Fruit fly (Drosophila melanogaster) whole organism, embryonic: ENCODE measurements around the gene Sema5c.

Experiments
- Antp ChIP-seq: fragments of 200-800 bp; sonication (Bioruptor generic); optimal IDR thresholded peaks from 3 replicates; lab custom pipeline; 2016; ENCODE audit warnings: missing biosample characterization, missing genetic modification characterization
- Atf3 ChIP-seq: fragments of 200-800 bp; sonication (Bioruptor generic); optimal IDR thresholded peaks from 3 replicates; lab custom pipeline; 2016; ENCODE audit warnings: missing biosample characterization, missing genetic modification characterization
- Awh ChIP-seq: fragments of 200-800 bp; sonication (Bioruptor generic); IDR thresholded peaks from 2 replicates; pipeline ENCODE4, ENCODE4 v1.3.6; 2022; ENCODE audit warnings: missing biosample characterization, missing genetic modification characterization
- CG10267 ChIP-seq: fragments of 200-800 bp; sonication (Bioruptor generic); optimal IDR thresholded peaks from 2 replicates; lab custom pipeline; 2018; ENCODE audit warnings: missing biosample characterization, mild to moderate bottlenecking, missing genetic modification characterization, moderate library complexity
- CG10321 ChIP-seq: fragments of 200-800 bp; sonication (Bioruptor generic); IDR thresholded peaks from 2 replicates; pipeline ENCODE4 v1.3.6; 2022; ENCODE audit warnings: missing biosample characterization, missing genetic modification characterization
- CG10979 ChIP-seq: fragments of 200-800 bp; sonication (Bioruptor generic); optimal IDR thresholded peaks from 2 replicates; lab custom pipeline; 2018; ENCODE audit warnings: missing biosample characterization, mild to moderate bottlenecking, missing genetic modification characterization, moderate library complexity
- CG11085 ChIP-seq: fragments of 200-800 bp; sonication (Bioruptor generic); IDR thresholded peaks from 2 replicates; pipeline ENCODE4 v1.3.6; 2022; ENCODE audit warnings: missing biosample characterization, missing genetic modification characterization
- CG11504 ChIP-seq: fragments of 200-800 bp; sonication (Bioruptor generic); optimal IDR thresholded peaks from 3 replicates; lab custom pipeline; 2019; ENCODE audit warnings: missing biosample characterization, mild to moderate bottlenecking, missing genetic modification characterization, moderate library complexity
- CG15011 ChIP-seq: fragments of 200-800 bp; sonication (Bioruptor generic); optimal IDR thresholded peaks from 3 replicates; lab custom pipeline; 2018; ENCODE audit warnings: missing biosample characterization, mild to moderate bottlenecking, missing genetic modification characterization
- CG15479 ChIP-seq: fragments of 200-800 bp; sonication (Bioruptor generic); optimal IDR thresholded peaks from 3 replicates; lab custom pipeline; 2019; ENCODE audit warnings: missing biosample characterization, mild to moderate bottlenecking, missing genetic modification characterization, moderate library complexity
- CG18619 ChIP-seq: fragments of 200-800 bp; sonication (Bioruptor generic); optimal IDR thresholded peaks from 3 replicates; lab custom pipeline; 2017; ENCODE audit warnings: missing biosample characterization, mild to moderate bottlenecking, missing genetic modification characterization
- CG18764 ChIP-seq: fragments of 200-800 bp; sonication (Bioruptor generic); optimal IDR thresholded peaks from 3 replicates; lab custom pipeline; 2016; ENCODE audit warnings: missing biosample characterization, missing genetic modification characterization
- CG2202 ChIP-seq: fragments of 200-800 bp; sonication (Bioruptor generic); optimal IDR thresholded peaks from 2 replicates; lab custom pipeline; 2018; ENCODE audit warnings: missing biosample characterization, mild to moderate bottlenecking, missing genetic modification characterization
- CG6272 ChIP-seq: fragments of 200-800 bp; sonication (Bioruptor generic); IDR thresholded peaks from 2 replicates; pipeline ENCODE4 v1.3.6; 2022; ENCODE audit warnings: missing biosample characterization, missing genetic modification characterization
- CG7271 ChIP-seq: fragments of 200-800 bp; sonication (Bioruptor generic); optimal IDR thresholded peaks from 2 replicates; lab custom pipeline; 2018; ENCODE audit warnings: missing biosample characterization, mild to moderate bottlenecking, missing genetic modification characterization, moderate library complexity
- CG9609 ChIP-seq: fragments of 200-800 bp; sonication (Bioruptor generic); optimal IDR thresholded peaks from 3 replicates; lab custom pipeline; 2016; ENCODE audit warnings: missing biosample characterization, missing genetic modification characterization
- Dbx ChIP-seq: fragments of 200-800 bp; sonication (Bioruptor generic); IDR thresholded peaks from 3 replicates; pipeline ENCODE4 v1.3.6; 2022; ENCODE audit warnings: missing biosample characterization, missing genetic modification characterization
- Dfd ChIP-seq, 2 experiments: fragments of >200 bp; optimal IDR thresholded peaks; 2 replicates each; lab custom pipeline; 2017; ENCODE audit warnings: missing biosample characterization in 2 of 2, missing genetic modification characterization in 2 of 2
- Dip3 ChIP-seq: fragments of 200-800 bp; sonication (Bioruptor generic); optimal IDR thresholded peaks from 3 replicates; lab custom pipeline; 2016; ENCODE audit warnings: missing biosample characterization, missing genetic modification characterization
- Dref ChIP-seq: fragments of 200-800 bp; sonication (Bioruptor generic); IDR thresholded peaks from 2 replicates; pipeline ENCODE4 v1.3.6; 2022; ENCODE audit warnings: missing biosample characterization, missing genetic modification characterization
- E2f2 ChIP-seq: fragments of 200-800 bp; sonication (Bioruptor generic); IDR thresholded peaks from 2 replicates; pipeline ENCODE4 v1.3.6; 2022; ENCODE audit warnings: missing biosample characterization, missing genetic modification characterization
- Elba2 ChIP-seq: fragments of 200-800 bp; sonication (Bioruptor generic); optimal IDR thresholded peaks from 3 replicates; lab custom pipeline; 2016; ENCODE audit warnings: missing biosample characterization, missing genetic modification characterization
- HHEX ChIP-seq: fragments of 200-800 bp; sonication (Bioruptor generic); optimal IDR thresholded peaks from 3 replicates; lab custom pipeline; 2017; ENCODE audit warnings: missing biosample characterization, mild to moderate bottlenecking, missing genetic modification characterization, missing genetic modification reagents
- Hmr ChIP-seq: fragments of 200-800 bp; sonication (Bioruptor generic); optimal IDR thresholded peaks from 3 replicates; lab custom pipeline; 2017; ENCODE audit warnings: mild to moderate bottlenecking, missing biosample characterization, missing genetic modification reagents, missing genetic modification characterization
- Hr51 ChIP-seq, 2 experiments: fragments of 200-800 bp; sonication (Bioruptor generic); optimal IDR thresholded peaks; 2 replicates in 1 of 2; 3 replicates in 1 of 2; lab custom pipeline; 2016 to 2018; ENCODE audit warnings: missing biosample characterization in 2 of 2, missing genetic modification characterization in 2 of 2, mild to moderate bottlenecking in 1 of 2, moderate library complexity in 1 of 2
- Kr ChIP-seq: fragments of 200-800 bp; sonication (Bioruptor generic); optimal IDR thresholded peaks from 2 replicates; lab custom pipeline; 2017; ENCODE audit warnings: missing biosample characterization, mild to moderate bottlenecking, missing genetic modification characterization
- Poxn ChIP-seq: fragments of 200-800 bp; sonication (Bioruptor generic); IDR thresholded peaks from 2 replicates; pipeline ENCODE4 v1.3.6; 2022; ENCODE audit warnings: missing biosample characterization, missing genetic modification characterization
- Side ChIP-seq: fragments of 200-800 bp; sonication (Bioruptor generic); optimal IDR thresholded peaks from 2 replicates; lab custom pipeline; 2016; ENCODE audit warnings: missing biosample characterization, missing genetic modification characterization
- Sin3A ChIP-seq: fragments of >200 bp; optimal IDR thresholded peaks from 2 replicates; lab custom pipeline; 2018
- Sox102F ChIP-seq: fragments of 200-800 bp; sonication (Bioruptor generic); optimal IDR thresholded peaks from 2 replicates; lab custom pipeline; 2018; ENCODE audit warnings: missing biosample characterization, mild to moderate bottlenecking, missing genetic modification characterization, moderate library complexity
- ase ChIP-seq: fragments of 200-800 bp; sonication (Bioruptor generic); IDR thresholded peaks from 3 replicates; pipeline ENCODE4 v1.3.6; 2022; ENCODE audit warnings: missing biosample characterization, missing genetic modification characterization
- chinmo ChIP-seq: fragments of 200-800 bp; sonication (Bioruptor generic); IDR thresholded peaks from 4 replicates; pipeline ENCODE4 v1.3.6; 2022; ENCODE audit warnings: missing biosample characterization, missing genetic modification characterization; ENCODE audit not compliant: partially characterized antibody
- croc ChIP-seq: fragments of 200-800 bp; sonication (Bioruptor generic); conservative IDR thresholded peaks from 3 replicates; pipeline ENCODE4 v1.3.6; 2022; ENCODE audit warnings: missing biosample characterization, missing genetic modification characterization
- dan ChIP-seq: fragments of 200-800 bp; sonication (Bioruptor generic); IDR thresholded peaks from 2 replicates; pipeline ENCODE4 v1.3.6; 2022; ENCODE audit warnings: missing biosample characterization, missing genetic modification characterization
- dm ChIP-seq: fragments of 200-800 bp; sonication (Bioruptor generic); optimal IDR thresholded peaks from 3 replicates; lab custom pipeline; 2016; ENCODE audit warnings: missing biosample characterization, missing genetic modification characterization
- dmrt99B ChIP-seq: fragments of 200-800 bp; sonication (Bioruptor generic); optimal IDR thresholded peaks from 2 replicates; lab custom pipeline; 2018; ENCODE audit warnings: missing biosample characterization, mild to moderate bottlenecking, missing genetic modification characterization, moderate library complexity
- en ChIP-seq: fragments of 200-800 bp; sonication (Bioruptor generic); optimal IDR thresholded peaks from 2 replicates; lab custom pipeline; 2016; ENCODE audit warnings: missing biosample characterization, missing genetic modification characterization
- ftz-f1 ChIP-seq: fragments of 200-800 bp; sonication (Bioruptor generic); optimal IDR thresholded peaks from 2 replicates; lab custom pipeline; 2016; ENCODE audit warnings: missing biosample characterization, missing genetic modification characterization
- gro ChIP-seq: fragments of 200-800 bp; sonication (Bioruptor generic); optimal IDR thresholded peaks from 2 replicates; lab custom pipeline; 2016; ENCODE audit warnings: missing biosample characterization, missing genetic modification characterization
- p53 ChIP-seq: fragments of 200-800 bp; sonication (Bioruptor generic); optimal IDR thresholded peaks from 2 replicates; lab custom pipeline; 2016; ENCODE audit warnings: missing biosample characterization, missing genetic modification characterization
- peb ChIP-seq: fragments of 200-800 bp; sonication (Bioruptor generic); IDR thresholded peaks from 2 replicates; pipeline ENCODE4 v1.3.6; 2022; ENCODE audit warnings: missing biosample characterization, missing genetic modification characterization
- sd ChIP-seq: fragments of 200-800 bp; sonication (Bioruptor generic); optimal IDR thresholded peaks from 3 replicates; lab custom pipeline; 2018; ENCODE audit warnings: missing biosample characterization, mild to moderate bottlenecking, missing genetic modification characterization, moderate library complexity
- sens ChIP-seq: fragments of 200-800 bp; sonication (Bioruptor generic); peaks from one replicate; lab custom pipeline; 2016; ENCODE audit warnings: missing biosample characterization, missing genetic modification characterization
- slbo ChIP-seq: fragments of 200-800 bp; sonication (Bioruptor generic); IDR thresholded peaks from 2 replicates; pipeline ENCODE4 v1.3.6; 2022; ENCODE audit warnings: missing biosample characterization, missing genetic modification characterization
- sqz ChIP-seq: fragments of 200-800 bp; sonication (Bioruptor generic); optimal IDR thresholded peaks from 3 replicates; lab custom pipeline; 2018; ENCODE audit warnings: missing biosample characterization, mild to moderate bottlenecking, missing genetic modification characterization
- sr ChIP-seq: fragments of 200-800 bp; sonication (Bioruptor generic); IDR thresholded peaks from 3 replicates; pipeline ENCODE4 v1.3.6; 2022; ENCODE audit warnings: missing biosample characterization, missing genetic modification characterization
- unpg ChIP-seq: fragments of 200-800 bp; sonication (Bioruptor generic); optimal IDR thresholded peaks from 3 replicates; lab custom pipeline; 2018; ENCODE audit warnings: missing biosample characterization, mild to moderate bottlenecking, missing genetic modification characterization, moderate library complexity
- vfl ChIP-seq: fragments of 200-800 bp; sonication (Bioruptor generic); optimal IDR thresholded peaks from 2 replicates; lab custom pipeline; 2016; ENCODE audit warnings: missing biosample characterization, missing genetic modification characterization
- vvl ChIP-seq: fragments of 200-800 bp; sonication (Bioruptor generic); IDR thresholded peaks from 2 replicates; pipeline ENCODE4 v1.3.6; 2022; ENCODE audit warnings: missing biosample characterization, missing genetic modification characterization

Gene Sema5c

dm6 chr3L:12108515-12108914, 26.9 kb upstream of the Sema5c start (continued):
- TF ChIP-seq Dref (GFP tag; lab: Robert Waterston, UW) = no peak

- TF ChIP-seq gro (no peak), vvl (GFP tag; lab: Robert Waterston, UW) (peak; percentile 53; the same call in 1 of the 2 replicates), sqz (GFP tag; lab: Kevin White, UChicago) (peak; percentile 70), dmrt99B (tag; lab: Kevin White, UChicago) (no peak), sd (tag; lab: Kevin White, UChicago) (peak; percentile 43), dan (GFP tag; lab: Robert Waterston, UW) (no peak), sens (GFP tag; lab: Kevin White, UChicago) (peak; percentile 56), CG15011 (GFP tag; lab: Kevin White, UChicago) (no peak), CG10321 (GFP tag; lab: Robert Waterston, UW) (no peak), chinmo (GFP tag; lab: Robert Waterston, UW) (0 out of 4 replicates have a peak, but pooled peaks have one; percentile 62), Awh (GFP tag; lab: Robert Waterston, UW) (peak; percentile 52; the same call in 1 of the 2 replicates), CG6272 (GFP tag; lab: Robert Waterston, UW) (no peak)
These were observed 25.7 kb upstream of the Sema5c start for dm6 chr3L:12107378-12107777.

- no peak for TF ChIP-seq Dfd (GFP tag; optimal IDR thresholded peaks at IDR 0.05; lab: Kevin White, UChicago)
- TF ChIP-seq peb (GFP tag; lab: Robert Waterston, UW) = no peak
- TF ChIP-seq Sox102F = peak; percentile 44
- TF ChIP-seq p53 = no peak
- TF ChIP-seq CG18619 (GFP tag; lab: Kevin White, UChicago) = no peak
- peak; percentile 38 for TF ChIP-seq CG15479
- no peak for TF ChIP-seq sr
- no peak for TF ChIP-seq Poxn (GFP tag; lab: Robert Waterston, UW)
- TF ChIP-seq Atf3 (GFP tag; lab: Kevin White, UChicago) = no peak
- TF ChIP-seq Sin3A = no peak
- TF ChIP-seq Antp = no peak
- peak; percentile 19 for TF ChIP-seq CG7271 (tag; lab: Kevin White, UChicago)
- peak in 1 of 2 experiments; percentile 30 for TF ChIP-seq Hr51 (GFP tag; optimal IDR thresholded peaks at IDR 0.05; lab: Kevin White, UChicago)
- no peak for TF ChIP-seq slbo (GFP tag; lab: Robert Waterston, UW)
- TF ChIP-seq Hmr = no peak
- peak; percentile 54 for TF ChIP-seq CG11504 (tag; lab: Kevin White, UChicago)
- TF ChIP-seq CG18764 (GFP tag; lab: Kevin White, UChicago) = no peak
- TF ChIP-seq CG10979 = peak; percentile 59
- no peak for TF ChIP-seq unpg (GFP tag; lab: Kevin White, UChicago)
- TF ChIP-seq E2f2 (GFP tag; lab: Robert Waterston, UW) = no peak
- no peak for TF ChIP-seq en (GFP tag; lab: Kevin White, UChicago)
- TF ChIP-seq Elba2 = no peak
- TF ChIP-seq ase (GFP tag; lab: Robert Waterston, UW) = no peak
- no peak for TF ChIP-seq vfl (GFP tag; lab: Kevin White, UChicago)
- TF ChIP-seq CG10267 = peak; percentile 55
- no peak for TF ChIP-seq Dip3 (GFP tag; lab: Kevin White, UChicago)
- TF ChIP-seq gro = no peak
- TF ChIP-seq dm (GFP tag; lab: Kevin White, UChicago) = no peak
- no peak for TF ChIP-seq croc (GFP tag; lab: Robert Waterston, UW)
- TF ChIP-seq CG11085 (GFP tag; lab: Robert Waterston, UW) = 0 out of 2 replicates have a peak, but pooled peaks have one; percentile 12
- TF ChIP-seq dmrt99B (tag; lab: Kevin White, UChicago) = peak; percentile 43
- no peak for TF ChIP-seq CG9609 (GFP tag; lab: Kevin White, UChicago)
- TF ChIP-seq Kr (GFP tag; lab: Kevin White, UChicago) = peak; percentile 1
- no peak for TF ChIP-seq ftz-f1
- TF ChIP-seq CG2202 (tag; lab: Kevin White, UChicago) = peak; percentile 21
- no peak for TF ChIP-seq Side
- TF ChIP-seq Dbx (GFP tag; lab: Robert Waterston, UW) = no peak
- TF ChIP-seq HHEX = no peak
These were observed 20.3 kb upstream of the Sema5c start for dm6 chr3L:12101924-12102383.
